Fruit fly (Drosophila melanogaster): ENCODE measurements around the gene CG32071.

CG32071 gene

dm6 chr3L:11123088-11123487, 19.4 kb upstream of the CG32071 start, which contains the start of the genes Ufd1 and NaPi-III (continued):
- TF ChIP-seq btn (GFP tag; optimal IDR thresholded peaks at IDR 0.05) (peak; percentile 24), fd64A (GFP tag; optimal IDR thresholded peaks at IDR 0.05) (no peak), scrt (GFP tag; optimal IDR thresholded peaks at IDR 0.05) (no peak), Atf6 (GFP tag; IDR thresholded peaks at IDR 0.05) (0 out of 2 replicates have a peak, but pooled peaks have one; percentile 16), Fer2 (tag; optimal IDR thresholded peaks at IDR 0.05) (no peak), CG4328 (GFP tag; optimal IDR thresholded peaks at IDR 0.05) (no peak), Hr39 (optimal IDR thresholded peaks at IDR 0.05) (no peak), nau (GFP tag; optimal IDR thresholded peaks at IDR 0.05) (no peak), onecut (GFP tag; IDR thresholded peaks at IDR 0.05) (no peak), CG5245 (GFP tag; optimal IDR thresholded peaks at IDR 0.05) (peak; percentile 17), CG10959 (GFP tag; IDR thresholded peaks at IDR 0.05) (no peak), odd (GFP tag; optimal IDR thresholded peaks at IDR 0.05) (no peak), CG1529 (GFP tag; optimal IDR thresholded peaks at IDR 0.05) (no peak), CG8944 (GFP tag; optimal IDR thresholded peaks at IDR 0.05) (peak; percentile 36), CG6689 (GFP tag; IDR thresholded peaks at IDR 0.05) (no peak), CG4820 (GFP tag; optimal IDR thresholded peaks at IDR 0.05) (no peak), gcm (GFP tag; optimal IDR thresholded peaks at IDR 0.05) (peak; percentile 8), CG6765 (GFP tag; optimal IDR thresholded peaks at IDR 0.05) (no peak), CG12155 (GFP tag; optimal IDR thresholded peaks at IDR 0.05) (peak; percentile 56), CTCF (GFP tag; optimal IDR thresholded peaks at IDR 0.05) (peak; percentile 92), run (tag; optimal IDR thresholded peaks at IDR 0.05) (no peak), Ets97D (GFP tag; optimal IDR thresholded peaks at IDR 0.05) (peak; percentile 92), CG12769 (tag; optimal IDR thresholded peaks at IDR 0.05) (peak; percentile 67), ash1 (GFP tag; optimal IDR thresholded peaks at IDR 0.05) (no peak), CG14441 (GFP tag; IDR thresholded peaks at IDR 0.05) (peak; percentile 56), peb (GFP tag; IDR thresholded peaks at IDR 0.05) (no peak), pzg (GFP tag; optimal IDR thresholded peaks at IDR 0.05) (peak; percentile 96), CG3407 (GFP tag; optimal IDR thresholded peaks at IDR 0.05) (no peak), kah (GFP tag; optimal IDR thresholded peaks at IDR 0.05) (peak; percentile 94), Hr3 (GFP tag; optimal IDR thresholded peaks at IDR 0.05) (no peak), sna (GFP tag; IDR thresholded peaks at IDR 0.05; ENCODE audit: partially characterized antibody) (peak; percentile 73; the same call in 1 of the 2 replicates), gt (GFP tag; IDR thresholded peaks at IDR 0.05) (no peak), CG8924 (tag; optimal IDR thresholded peaks at IDR 0.05) (peak; percentile 47), Mad (GFP tag; optimal IDR thresholded peaks at IDR 0.05) (peak; percentile 42), Hand (GFP tag; optimal IDR thresholded peaks at IDR 0.05) (no peak), gem (tag; optimal IDR thresholded peaks at IDR 0.05) (peak; percentile 6), Neu2 (GFP tag; optimal IDR thresholded peaks at IDR 0.05; ENCODE audit: borderline replicate concordance) (no peak), Oaz (GFP tag; IDR thresholded peaks at IDR 0.05) (no peak), en (GFP tag; optimal IDR thresholded peaks at IDR 0.05) (no peak), pita (GFP tag; optimal IDR thresholded peaks at IDR 0.05) (peak; percentile 94), croc (GFP tag; conservative IDR thresholded peaks at IDR 0.05) (no peak), CG30020 (tag; optimal IDR thresholded peaks at IDR 0.05) (peak; percentile 19), CG2712 (tag; optimal IDR thresholded peaks at IDR 0.05) (peak; percentile 56), Doc2 (GFP tag; IDR thresholded peaks at IDR 0.05) (no peak), CG10267 (tag; optimal IDR thresholded peaks at IDR 0.05) (peak; percentile 62), CG7786 (GFP tag; optimal IDR thresholded peaks at IDR 0.05) (no peak), Ets65A (GFP tag) (peak; percentile 88), Trl (optimal IDR thresholded peaks at IDR 0.05) (no peak), Trl (GFP tag; optimal IDR thresholded peaks at IDR 0.05) (peak; percentile 2), fu2 (GFP tag; optimal IDR thresholded peaks at IDR 0.05) (peak; percentile 17), Dp (GFP tag; optimal IDR thresholded peaks at IDR 0.05) (peak; percentile 85), lov (optimal IDR thresholded peaks at IDR 0.05) (no peak), lov (GFP tag; IDR thresholded peaks at IDR 0.05) (peak; percentile 49; the same call in 1 of the 3 replicates), Kr (GFP tag; optimal IDR thresholded peaks at IDR 0.05) (no peak)

All from whole organism, embryonic.